Fruit fly (Drosophila melanogaster) whole organism, embryonic: ENCODE results near the gene CG45011.

Source experiments
- Ada2b ChIP-seq: fragments of 200-800 bp; sonication (Bioruptor generic); IDR thresholded peaks from 2 replicates; pipeline ENCODE4 v1.3.6; 2022; ENCODE audit warnings: missing biosample characterization, missing genetic modification characterization
- Aef1 ChIP-seq: fragments of 200-800 bp; sonication (Bioruptor generic); IDR thresholded peaks from 3 replicates; pipeline ENCODE4 v1.3.6; 2022; ENCODE audit warnings: missing biosample characterization, missing genetic modification characterization
- Awh ChIP-seq: fragments of 200-800 bp; sonication (Bioruptor generic); IDR thresholded peaks from 2 replicates; pipeline ENCODE4, ENCODE4 v1.3.6; 2022; ENCODE audit warnings: missing biosample characterization, missing genetic modification characterization
- CG10654 ChIP-seq: fragments of 200-800 bp; sonication (Bioruptor generic); optimal IDR thresholded peaks from 2 replicates; lab custom pipeline; 2016; ENCODE audit warnings: missing biosample characterization, missing genetic modification characterization
- CG10959 ChIP-seq: fragments of 200-800 bp; sonication (Bioruptor generic); IDR thresholded peaks from 2 replicates; pipeline ENCODE4 v1.3.6; 2022; ENCODE audit warnings: missing biosample characterization, missing genetic modification characterization
- CG11504 ChIP-seq: fragments of 200-800 bp; sonication (Bioruptor generic); optimal IDR thresholded peaks from 3 replicates; lab custom pipeline; 2019; ENCODE audit warnings: missing biosample characterization, mild to moderate bottlenecking, missing genetic modification characterization, moderate library complexity
- CG16863 ChIP-seq: fragments of 200-800 bp; sonication (Bioruptor generic); optimal IDR thresholded peaks from 3 replicates; lab custom pipeline; 2016; ENCODE audit warnings: missing biosample characterization, missing genetic modification characterization
- CG18599 ChIP-seq: fragments of 200-800 bp; sonication (Bioruptor generic); optimal IDR thresholded peaks from 3 replicates; lab custom pipeline; 2017; ENCODE audit warnings: missing biosample characterization, missing genetic modification characterization, mild to moderate bottlenecking, moderate library complexity, missing genetic modification reagents
- CG2712 ChIP-seq: fragments of 200-800 bp; optimal IDR thresholded peaks from 3 replicates; lab custom pipeline; 2019; ENCODE audit warnings: missing biosample characterization, mild to moderate bottlenecking, missing genetic modification characterization, moderate library complexity
- CG2889 ChIP-seq: fragments of 200-800 bp; sonication (Bioruptor generic); IDR thresholded peaks from 3 replicates; pipeline ENCODE4 v1.3.6; 2022; ENCODE audit warnings: missing biosample characterization, missing genetic modification characterization
- CG3726 ChIP-seq: fragments of 200-800 bp; sonication (Bioruptor generic); IDR thresholded peaks from 3 replicates; pipeline ENCODE4, ENCODE4 v1.3.6; 2022; ENCODE audit warnings: missing biosample characterization, missing genetic modification characterization
- CG3847 ChIP-seq: fragments of 200-800 bp; sonication (Bioruptor generic); IDR thresholded peaks from 2 replicates; pipeline ENCODE4 v1.3.6; 2022; ENCODE audit warnings: missing biosample characterization, missing genetic modification characterization
- CG4730 ChIP-seq: fragments of 200-800 bp; sonication (Bioruptor generic); IDR thresholded peaks from 2 replicates; pipeline ENCODE4 v1.3.6; 2022; ENCODE audit warnings: missing biosample characterization, missing genetic modification characterization
- CG5953 ChIP-seq: fragments of 200-800 bp; sonication (Bioruptor generic); IDR thresholded peaks from 2 replicates; pipeline ENCODE4 v1.3.6; 2022; ENCODE audit warnings: missing biosample characterization, missing genetic modification characterization
- CG6791 ChIP-seq: fragments of 200-800 bp; sonication (Bioruptor generic); IDR thresholded peaks from 3 replicates; pipeline ENCODE4 v1.3.6; 2022; ENCODE audit warnings: missing biosample characterization, missing genetic modification characterization; ENCODE audit not compliant: partially characterized antibody
- CG8765 ChIP-seq: fragments of 200-800 bp; sonication (Bioruptor generic); IDR thresholded peaks from 2 replicates; pipeline ENCODE4 v1.3.6; 2022; ENCODE audit warnings: missing biosample characterization, missing genetic modification characterization
- CG9609 ChIP-seq: fragments of 200-800 bp; sonication (Bioruptor generic); optimal IDR thresholded peaks from 3 replicates; lab custom pipeline; 2016; ENCODE audit warnings: missing biosample characterization, missing genetic modification characterization
- Dp ChIP-seq: fragments of 200-800 bp; sonication (Bioruptor generic); optimal IDR thresholded peaks from 2 replicates; lab custom pipeline; 2018; ENCODE audit warnings: missing biosample characterization, mild to moderate bottlenecking, missing genetic modification characterization, moderate library complexity
- HLH4C ChIP-seq: fragments of 200-800 bp; sonication (Bioruptor generic); IDR thresholded peaks from 3 replicates; pipeline ENCODE4 v1.3.6; 2022; ENCODE audit warnings: missing biosample characterization, missing genetic modification characterization; ENCODE audit not compliant: partially characterized antibody
- Hmr ChIP-seq: fragments of 200-800 bp; sonication (Bioruptor generic); optimal IDR thresholded peaks from 3 replicates; lab custom pipeline; 2017; ENCODE audit warnings: mild to moderate bottlenecking, missing biosample characterization, missing genetic modification reagents, missing genetic modification characterization
- Hmx ChIP-seq: fragments of 200-800 bp; sonication (Bioruptor generic); optimal IDR thresholded peaks from 2 replicates; lab custom pipeline; 2016; ENCODE audit warnings: missing biosample characterization, missing genetic modification characterization
- Med ChIP-seq: fragments of 200-800 bp; sonication (Bioruptor generic); peaks from one replicate; lab custom pipeline; 2016; ENCODE audit warnings: missing biosample characterization, missing genetic modification characterization, mild to moderate bottlenecking, inconsistent platforms, moderate library complexity
- Meics ChIP-seq: fragments of 200-800 bp; sonication (Bioruptor generic); optimal IDR thresholded peaks from 2 replicates; lab custom pipeline; 2017; ENCODE audit warnings: missing biosample characterization, mild to moderate bottlenecking, missing genetic modification characterization
- Nf-YB ChIP-seq: fragments of 200-800 bp; sonication (Bioruptor generic); optimal IDR thresholded peaks from 3 replicates; lab custom pipeline; 2019; ENCODE audit warnings: missing biosample characterization, mild to moderate bottlenecking, missing genetic modification characterization, moderate library complexity
- Sry-β ChIP-seq: fragments of 200-800 bp; sonication (Bioruptor generic); optimal IDR thresholded peaks from 2 replicates; lab custom pipeline; 2018; ENCODE audit warnings: missing biosample characterization, mild to moderate bottlenecking, missing genetic modification characterization, moderate library complexity
- Ssrp ChIP-seq: fragments of 200-800 bp; sonication (Bioruptor generic); optimal IDR thresholded peaks from 2 replicates; lab custom pipeline; 2018; ENCODE audit warnings: missing biosample characterization, mild to moderate bottlenecking, missing genetic modification characterization, moderate library complexity
- Taf1 ChIP-seq: fragments of 200-800 bp; sonication (Bioruptor generic); IDR thresholded peaks from 2 replicates; pipeline ENCODE4 v1.3.6; 2022; ENCODE audit warnings: missing biosample characterization, missing genetic modification characterization
- Trl ChIP-seq, 3 experiments: fragments of >200 bp in 2 of 3; fragments of 200-800 bp in 1 of 3; sonication (Bioruptor generic) in 1 of 3; optimal IDR thresholded peaks; 2 replicates in 1 of 3; 3 replicates in 2 of 3; lab custom pipeline; 2016 to 2017; ENCODE audit warnings: missing biosample characterization in 1 of 3, missing genetic modification characterization in 1 of 3
- YL-1 ChIP-seq: fragments of 200-800 bp; sonication (Bioruptor generic); optimal IDR thresholded peaks from 3 replicates; lab custom pipeline; 2017; ENCODE audit warnings: missing biosample characterization, mild to moderate bottlenecking, missing genetic modification characterization
- al ChIP-seq: fragments of 200-800 bp; sonication (Bioruptor generic); IDR thresholded peaks from 2 replicates; pipeline ENCODE4 v1.3.6; 2022; ENCODE audit warnings: missing biosample characterization, missing genetic modification characterization
- ato ChIP-seq: fragments of 200-800 bp; sonication (Bioruptor generic); IDR thresholded peaks from 2 replicates; pipeline ENCODE4 v1.3.6; 2022; ENCODE audit warnings: missing biosample characterization, missing genetic modification characterization; ENCODE audit not compliant: partially characterized antibody
- chinmo ChIP-seq: fragments of 200-800 bp; sonication (Bioruptor generic); IDR thresholded peaks from 4 replicates; pipeline ENCODE4 v1.3.6; 2022; ENCODE audit warnings: missing biosample characterization, missing genetic modification characterization; ENCODE audit not compliant: partially characterized antibody
- crp ChIP-seq, 2 experiments: fragments of 200-800 bp; sonication (Bioruptor generic); optimal IDR thresholded peaks; 2 replicates in 1 of 2; 3 replicates in 1 of 2; lab custom pipeline; 2017; ENCODE audit warnings: missing biosample characterization in 2 of 2, missing genetic modification characterization in 2 of 2, mild to moderate bottlenecking in 1 of 2, moderate library complexity in 1 of 2
- knrl ChIP-seq: fragments of 200-800 bp; sonication (Bioruptor generic); IDR thresholded peaks from 3 replicates; pipeline ENCODE4 v1.3.6; 2022; ENCODE audit warnings: missing biosample characterization, missing genetic modification characterization; ENCODE audit not compliant: partially characterized antibody
- lab ChIP-seq: fragments of 200-800 bp; sonication (Bioruptor generic); optimal IDR thresholded peaks from 3 replicates; lab custom pipeline; 2017; ENCODE audit warnings: missing biosample characterization, missing genetic modification characterization, mild to moderate bottlenecking, moderate library complexity, missing genetic modification reagents
- lbe ChIP-seq: fragments of 200-800 bp; sonication (Bioruptor generic); optimal IDR thresholded peaks from 2 replicates; lab custom pipeline; 2016; ENCODE audit warnings: missing biosample characterization, mild to moderate bottlenecking, missing genetic modification characterization
- lmd ChIP-seq: fragments of 200-800 bp; sonication (Bioruptor generic); IDR thresholded peaks from 2 replicates; pipeline ENCODE4 v1.3.6; 2022; ENCODE audit warnings: missing biosample characterization, missing genetic modification characterization
- pan ChIP-seq, 4 experiments: fragments of >200 bp in 3 of 4; fragments of 200-800 bp in 1 of 4; sonication (Bioruptor generic) in 1 of 4; optimal IDR thresholded peaks in 3 of 4; IDR thresholded peaks in 1 of 4; 2 replicates each; pipeline versions ENCODE4 v1.3.6 to Lab custom; 2017 to 2022; ENCODE audit warnings: missing biosample characterization in 2 of 4, missing genetic modification characterization in 2 of 4, mixed read lengths in 1 of 4
- peb ChIP-seq: fragments of 200-800 bp; sonication (Bioruptor generic); IDR thresholded peaks from 2 replicates; pipeline ENCODE4 v1.3.6; 2022; ENCODE audit warnings: missing biosample characterization, missing genetic modification characterization
- phol ChIP-seq: fragments of 200-800 bp; sonication (Bioruptor generic); optimal IDR thresholded peaks from 3 replicates; lab custom pipeline; 2018; ENCODE audit warnings: missing biosample characterization, mild to moderate bottlenecking, missing genetic modification characterization, moderate library complexity
- pita ChIP-seq: fragments of 200-800 bp; sonication (Bioruptor generic); optimal IDR thresholded peaks from 2 replicates; lab custom pipeline; 2017; ENCODE audit warnings: missing biosample characterization, mild to moderate bottlenecking, missing genetic modification characterization
- pum ChIP-seq: fragments of 200-800 bp; sonication (Bioruptor generic); optimal IDR thresholded peaks from 2 replicates; lab custom pipeline; 2016; ENCODE audit warnings: missing biosample characterization, missing genetic modification characterization
- sug ChIP-seq: fragments of 200-800 bp; optimal IDR thresholded peaks from 2 replicates; lab custom pipeline; 2019; ENCODE audit warnings: missing biosample characterization, mild to moderate bottlenecking, missing genetic modification characterization, moderate library complexity
- ttk ChIP-seq: fragments of 200-800 bp; sonication (Bioruptor generic); IDR thresholded peaks from 2 replicates; pipeline ENCODE4 v2.1.2; 2022; ENCODE audit warnings: missing biosample characterization, missing genetic modification characterization
- zfh1 ChIP-seq: fragments of 200-800 bp; sonication (Bioruptor generic); IDR thresholded peaks from 3 replicates; pipeline ENCODE4 v1.3.6; 2022; ENCODE audit warnings: missing biosample characterization, missing genetic modification characterization

CG45011 gene

DNA sequence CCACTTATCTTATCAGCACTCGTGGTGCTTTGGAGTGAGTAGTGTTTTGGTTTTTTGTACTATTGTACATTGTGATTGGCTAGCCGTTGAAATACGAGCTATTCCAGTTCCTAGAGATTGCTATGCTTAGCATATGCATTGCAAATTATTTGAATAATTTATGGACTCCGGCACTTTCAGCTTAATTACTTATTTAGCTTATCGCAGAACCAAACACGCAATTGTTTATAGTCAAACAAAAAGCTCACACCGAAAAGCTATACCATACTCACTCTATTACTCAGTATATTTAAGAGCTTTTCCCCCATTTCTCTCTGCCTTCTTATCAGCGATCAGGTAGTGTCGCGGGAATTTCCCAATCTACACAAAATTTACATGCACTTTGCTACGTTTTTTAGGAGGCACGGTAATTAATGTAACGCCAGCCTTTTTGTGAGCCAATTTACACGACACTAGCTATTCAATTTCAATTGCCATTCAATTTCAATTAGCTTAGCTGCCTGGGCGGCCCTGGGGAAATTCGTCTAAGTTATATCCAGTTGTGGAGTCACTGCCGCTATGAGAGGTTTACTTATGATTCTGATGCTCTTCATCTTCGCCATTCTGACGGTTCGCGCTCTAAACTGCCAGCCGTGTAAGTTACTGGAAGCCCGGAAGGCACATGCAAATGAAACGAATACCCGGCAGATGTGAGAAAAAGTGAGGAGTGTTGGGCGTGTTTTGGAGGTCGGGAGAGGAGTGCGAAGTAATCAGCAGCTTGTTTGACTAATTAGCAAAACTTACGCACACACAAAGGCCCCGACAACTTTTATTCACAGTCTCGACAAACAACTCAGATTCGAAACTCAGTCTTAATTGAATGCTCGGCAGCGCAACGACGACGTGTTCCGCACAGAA is 8.7 kb downstream of the CG45011 start, which contains the start of the genes CG44008, CG14933, CG46426 and CG42486 (continued):
- TF ChIP-seq lmd (GFP tag; lab: Robert Waterston, UW) (no peak), ttk (no peak), Ada2b (GFP tag; lab: Robert Waterston, UW) (no peak), CG3847 (GFP tag; lab: Robert Waterston, UW) (no peak), pan (optimal IDR thresholded peaks at IDR 0.05; lab: Kevin White, UChicago) (no peak), pan (GFP tag; optimal IDR thresholded peaks at IDR 0.05 in 1 of 2, IDR thresholded peaks at IDR 0.05 in 1 of 2) (no peak), CG3726 (GFP tag; lab: Robert Waterston, UW) (no peak), CG10959 (no peak), CG9609 (GFP tag; lab: Kevin White, UChicago) (no peak), Nf-YB (GFP tag; lab: Kevin White, UChicago) (peak; percentile 79), Trl (optimal IDR thresholded peaks at IDR 0.05; lab: Kevin White, UChicago) (peak in 1 of 2 experiments; percentile 19), Trl (GFP tag; optimal IDR thresholded peaks at IDR 0.05; lab: Kevin White, UChicago) (no peak)

DNA sequence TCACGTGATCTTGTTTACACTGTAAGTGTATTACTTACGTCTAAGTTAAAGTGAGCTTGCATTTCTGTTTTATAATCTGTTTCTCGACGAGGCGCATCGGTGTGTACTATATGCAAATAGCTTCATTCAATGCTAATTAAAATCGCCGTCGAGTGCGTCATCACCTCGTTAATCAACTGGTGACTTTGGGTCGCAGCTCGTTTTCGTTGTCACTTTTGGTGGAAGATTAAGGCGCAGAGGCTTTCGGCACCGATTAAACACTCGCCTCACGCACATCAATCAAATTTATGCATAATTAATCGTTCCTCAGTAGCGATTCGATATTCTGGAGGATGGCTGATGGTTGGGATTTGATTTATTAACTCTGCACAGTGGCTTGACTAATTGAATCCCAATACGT is 10.4 kb downstream of the CG45011 start:
- TF ChIP-seq phol (tag; lab: Kevin White, UChicago) (no peak), sug (tag; lab: Kevin White, UChicago) (no peak), Taf1 (no peak), zfh1 (GFP tag; lab: Robert Waterston, UW) (no peak), CG2889 (no peak), Aef1 (GFP tag; lab: Robert Waterston, UW) (no peak), Ssrp (no peak), Sry-β (GFP tag; lab: Kevin White, UChicago) (no peak), HLH4C (no peak), CG16863 (GFP tag; lab: Kevin White, UChicago) (no peak), pita (no peak), Dp (GFP tag; lab: Kevin White, UChicago) (no peak), lab (peak; percentile 60), CG8765 (GFP tag; lab: Robert Waterston, UW) (no peak), Med (GFP tag; lab: Kevin White, UChicago) (peak; percentile 12), Hmr (no peak), Meics (peak; percentile 40), ato (GFP tag; lab: Robert Waterston, UW) (no peak), CG11504 (tag; lab: Kevin White, UChicago) (no peak)

DNA sequence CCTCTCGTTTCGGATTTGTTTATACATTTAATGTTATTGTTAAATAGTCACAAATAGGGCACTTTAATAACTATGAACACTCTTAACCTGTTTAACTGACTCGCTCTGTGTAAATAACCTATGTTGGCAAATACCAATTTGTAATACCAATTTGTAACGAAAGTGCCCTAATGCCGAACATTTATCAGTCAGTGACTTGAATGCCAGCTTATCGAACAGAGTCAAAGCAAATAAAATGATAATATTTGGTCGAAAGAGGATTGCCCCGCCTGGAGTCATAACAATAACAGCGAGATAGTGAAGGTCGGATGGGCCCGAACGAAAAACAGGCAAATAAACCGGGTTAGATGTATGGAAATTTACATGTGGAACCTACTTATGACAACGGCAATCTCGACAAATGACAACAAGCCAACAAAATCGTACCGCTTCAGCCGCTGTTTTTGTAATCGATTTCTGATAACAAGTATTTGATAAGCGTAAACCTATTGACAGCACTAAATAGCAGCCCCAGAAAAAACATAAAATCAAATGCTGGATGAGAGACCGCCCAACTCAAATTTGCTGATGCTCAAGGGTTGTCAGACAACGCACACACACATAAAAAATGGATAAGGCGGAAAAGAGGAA is 11.4 kb downstream of the CG45011 start:
- no peak for TF ChIP-seq knrl (GFP tag; lab: Robert Waterston, UW)
- TF ChIP-seq CG9609 (GFP tag; lab: Kevin White, UChicago): no peak
- no peak for TF ChIP-seq pum (GFP tag; lab: Kevin White, UChicago)
- no peak for TF ChIP-seq peb (GFP tag; lab: Robert Waterston, UW)
- TF ChIP-seq chinmo (GFP tag; lab: Robert Waterston, UW): no peak
- TF ChIP-seq Hmx (GFP tag; lab: Kevin White, UChicago): no peak
- TF ChIP-seq CG8765 (GFP tag; lab: Robert Waterston, UW): no peak
- TF ChIP-seq CG10654 (GFP tag; lab: Kevin White, UChicago): no peak
- no peak for TF ChIP-seq CG2712 (tag; lab: Kevin White, UChicago)
- no peak for TF ChIP-seq crp (GFP tag; optimal IDR thresholded peaks at IDR 0.05; lab: Kevin White, UChicago)
- TF ChIP-seq CG4730: no peak
- no peak for TF ChIP-seq YL-1 (GFP tag; lab: Kevin White, UChicago)
- TF ChIP-seq Awh (GFP tag; lab: Robert Waterston, UW): peak; percentile 57; the same call in 1 of the 2 replicates
- no peak for TF ChIP-seq CG18599 (GFP tag; lab: Kevin White, UChicago)
- TF ChIP-seq al: no peak
- TF ChIP-seq CG6791 (GFP tag; lab: Robert Waterston, UW): no peak
- no peak for TF ChIP-seq Ada2b (GFP tag; lab: Robert Waterston, UW)
- TF ChIP-seq lbe (GFP tag; lab: Kevin White, UChicago): no peak
- no peak for TF ChIP-seq CG5953 (GFP tag; lab: Robert Waterston, UW)
